Worm (Caenorhabditis elegans): ENCODE data around the gene glrx-5.

DNA sequence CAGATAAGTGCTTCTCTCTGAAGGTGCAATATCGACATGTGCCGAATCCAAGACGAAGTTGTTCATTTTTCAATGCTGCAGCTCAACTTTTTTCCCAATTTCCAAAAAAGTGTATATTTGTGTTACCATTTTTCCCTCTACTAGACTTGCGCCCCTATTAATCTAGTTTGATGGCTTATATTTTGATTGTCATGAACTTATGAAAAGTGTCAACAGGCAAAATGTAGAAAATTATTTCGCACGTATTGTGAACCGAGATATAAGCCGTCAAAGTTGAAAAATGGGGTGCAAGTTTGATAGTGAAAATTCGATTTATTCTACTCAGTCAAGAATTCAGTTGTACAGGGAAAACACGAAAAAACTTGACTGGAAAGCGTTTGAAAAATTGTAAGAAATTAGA lies 15.2 kb downstream of the glrx-5 start, which contains the start of gene Y75B8A.32:
- TF ChIP-seq mab-5 (tag; optimal IDR thresholded peaks at IDR 0.05), result no peak
- TF ChIP-seq ztf-11 (tag; optimal IDR thresholded peaks at IDR 0.05), result no peak
- TF ChIP-seq ces-1 (GFP tag; optimal IDR thresholded peaks at IDR 0.05), result no peak
- TF ChIP-seq mep-1 (tag; optimal IDR thresholded peaks at IDR 0.05), result no peak
- TF ChIP-seq pha-4 (tag; optimal IDR thresholded peaks at IDR 0.05), result no peak
- no peak for TF ChIP-seq lsy-2 (tag; optimal IDR thresholded peaks at IDR 0.05)
- no peak for TF ChIP-seq nhr-28 (tag; optimal IDR thresholded peaks at IDR 0.05)
- TF ChIP-seq lin-13 (tag; optimal IDR thresholded peaks at IDR 0.05), result no peak
- no peak for TF ChIP-seq snpc-4 (tag; optimal IDR thresholded peaks at IDR 0.05)
